Worm (Caenorhabditis elegans): ENCODE data around the gene K11D12.8.

Gene K11D12.8

ce11 chrV:5040925-5041324 is at the start of gene K11D12.8:
Gene K11D12.8, minus strand, starts transcription at chrV:5041001.
- peak; percentile 71 for TF ChIP-seq blmp-1 (tag; optimal IDR thresholded peaks at IDR 0.05)
- TF ChIP-seq unc-98 (GFP tag; IDR thresholded peaks at IDR 0.05): no peak
- no peak for TF ChIP-seq nhr-77 (tag; optimal IDR thresholded peaks at IDR 0.05)
- no peak for TF ChIP-seq egl-13 (tag; optimal IDR thresholded peaks at IDR 0.05)
- TF ChIP-seq nhr-90 (tag; optimal IDR thresholded peaks at IDR 0.05; ENCODE audit: poor library complexity): no peak
- no peak for TF ChIP-seq nhr-11 (tag; optimal IDR thresholded peaks at IDR 0.05)
- no peak for TF ChIP-seq elt-3 (tag; optimal IDR thresholded peaks at IDR 0.05)
- no peak for TF ChIP-seq tbx-2 (tag; optimal IDR thresholded peaks at IDR 0.05)

- TF ChIP-seq lsy-2 (tag; optimal IDR thresholded peaks at IDR 0.05) (peak in 1 of 2 experiments; percentile 2), lin-14 (GFP tag; optimal IDR thresholded peaks at IDR 0.05) (peak; percentile 59), egl-27 (tag; optimal IDR thresholded peaks at IDR 0.05) (no peak), nhr-47 (tag; optimal IDR thresholded peaks at IDR 0.05) (peak; percentile 18), C16A3.4 (tag; optimal IDR thresholded peaks at IDR 0.05) (no peak), isw-1 (GFP tag; IDR thresholded peaks at IDR 0.05) (no peak), fkh-10 (GFP tag; optimal IDR thresholded peaks at IDR 0.05) (peak; percentile 52), dsc-1 (tag; optimal IDR thresholded peaks at IDR 0.05) (no peak), nhr-84 (tag; optimal IDR thresholded peaks at IDR 0.05) (no peak), fkh-8 (tag; optimal IDR thresholded peaks at IDR 0.05) (peak; percentile 3), elt-2 (tag; optimal IDR thresholded peaks at IDR 0.05) (no peak), rnt-1 (tag; optimal IDR thresholded peaks at IDR 0.05) (no peak), C34B4.2 (tag; optimal IDR thresholded peaks at IDR 0.05) (no peak)
Measured at ce11 chrV:5090386-5090785, 49.6 kb upstream of the K11D12.8 start.

ce11 chrV:5089497-5090134 is 48.8 kb upstream of the K11D12.8 start, which contains the start of gene glb-32:
Gene glb-32, minus strand, starts transcription at chrV:5089547.
- peak; percentile 24 for TF ChIP-seq nhr-47 (tag; optimal IDR thresholded peaks at IDR 0.05)
- TF ChIP-seq egl-13 (tag; optimal IDR thresholded peaks at IDR 0.05): peak; percentile 80
- TF ChIP-seq nhr-19 (GFP tag; conservative IDR thresholded peaks at IDR 0.05): no peak
- peak; percentile 48 for TF ChIP-seq nhr-71 (tag; optimal IDR thresholded peaks at IDR 0.05)
- TF ChIP-seq unc-86 (tag; optimal IDR thresholded peaks at IDR 0.05): peak; percentile 75
- TF ChIP-seq lir-3 (tag; optimal IDR thresholded peaks at IDR 0.05; ENCODE audit: poor library complexity): no peak
- no peak for TF ChIP-seq sptf-1 (tag; optimal IDR thresholded peaks at IDR 0.05)
- TF ChIP-seq lin-14 (GFP tag; optimal IDR thresholded peaks at IDR 0.05): peak; percentile 71

ce11 chrV:5088311-5088710 is 47.5 kb upstream of the K11D12.8 start:
- TF ChIP-seq nhr-85 (tag) (no peak), Y116A8C.19 (tag; optimal IDR thresholded peaks at IDR 0.05; ENCODE audit: borderline replicate concordance) (no peak), efl-3 (GFP tag; optimal IDR thresholded peaks at IDR 0.05) (no peak), egl-13 (tag; optimal IDR thresholded peaks at IDR 0.05) (peak; percentile 22), isw-1 (GFP tag; IDR thresholded peaks at IDR 0.05) (no peak), ces-1 (GFP tag; optimal IDR thresholded peaks at IDR 0.05) (no peak), lin-14 (GFP tag; optimal IDR thresholded peaks at IDR 0.05) (peak; percentile 74), fkh-10 (GFP tag; optimal IDR thresholded peaks at IDR 0.05) (peak; percentile 9), hlh-17 (GFP tag; optimal IDR thresholded peaks at IDR 0.05; ENCODE audit: borderline replicate concordance) (no peak), grh-1 (GFP tag; IDR thresholded peaks at IDR 0.05) (no peak), aly-2 (tag; optimal IDR thresholded peaks at IDR 0.05) (no peak), fkh-8 (tag; optimal IDR thresholded peaks at IDR 0.05) (no peak), lin-15B (tag; optimal IDR thresholded peaks at IDR 0.05) (no peak), sup-37 (GFP tag; optimal IDR thresholded peaks at IDR 0.05) (no peak), tbx-2 (tag; optimal IDR thresholded peaks at IDR 0.05) (peak; percentile 63), efl-1 (optimal IDR thresholded peaks at IDR 0.05) (no peak), efl-1 (GFP tag; optimal IDR thresholded peaks at IDR 0.05 in 1 of 2) (peak in 1 of 2 experiments; percentile 38), xbp-1 (tag; optimal IDR thresholded peaks at IDR 0.05) (no peak), ets-5 (GFP tag; IDR thresholded peaks at IDR 0.05) (no peak), unc-86 (tag; optimal IDR thresholded peaks at IDR 0.05) (no peak), fkh-4 (tag; optimal IDR thresholded peaks at IDR 0.05; ENCODE audit: borderline replicate concordance) (no peak), nhr-47 (tag; optimal IDR thresholded peaks at IDR 0.05) (peak; percentile 14), ztf-11 (tag; optimal IDR thresholded peaks at IDR 0.05) (no peak), sox-4 (tag; optimal IDR thresholded peaks at IDR 0.05) (no peak), blmp-1 (tag; optimal IDR thresholded peaks at IDR 0.05) (no peak), mef-2 (tag; optimal IDR thresholded peaks at IDR 0.05) (no peak), snu-23 (GFP tag; optimal IDR thresholded peaks at IDR 0.05) (no peak), nhr-71 (tag; optimal IDR thresholded peaks at IDR 0.05) (peak; percentile 35), rnt-1 (tag; optimal IDR thresholded peaks at IDR 0.05) (no peak), aha-1 (tag; optimal IDR thresholded peaks at IDR 0.05) (no peak)

Data from whole organism, L1 larva.